Worm (Caenorhabditis elegans) whole organism, L1 larva: ENCODE data around the gene F49H6.17.

Experiments used
- C16A3.4 ChIP-seq: fragments of 150-350 bp; optimal IDR thresholded peaks from 2 replicates; lab custom pipeline; 2014; ENCODE audit warnings: missing biosample characterization, missing genetic modification characterization
- C34B4.2 ChIP-seq: sonication (generic microtip); optimal IDR thresholded peaks from 2 replicates; lab custom pipeline; 2017; ENCODE audit warnings: mild to moderate bottlenecking, missing genetic modification characterization, missing compliant biosample characterization
- F16B12.6 ChIP-seq: fragments of 150-350 bp; optimal IDR thresholded peaks from 2 replicates; lab custom pipeline; 2014; ENCODE audit warnings: missing biosample characterization, missing genetic modification characterization
- Y116A8C.19 ChIP-seq: sonication (generic microtip); optimal IDR thresholded peaks from 2 replicates; lab custom pipeline; 2016; ENCODE audit warnings: missing compliant biosample characterization, missing genetic modification characterization, borderline replicate concordance
- alr-1 ChIP-seq: fragments of 200-800 bp; sonication (Bioruptor generic); optimal IDR thresholded peaks from 2 replicates; lab custom pipeline; 2018; ENCODE audit warnings: borderline replicate concordance, mild to moderate bottlenecking, missing genetic modification characterization, missing compliant biosample characterization
- blmp-1 ChIP-seq: fragments of 150-350 bp; optimal IDR thresholded peaks from 2 replicates; lab custom pipeline; 2014; ENCODE audit warnings: missing biosample characterization, missing genetic modification characterization
- ceh-8 ChIP-seq: fragments of 200-800 bp; sonication (Bioruptor generic); optimal IDR thresholded peaks from 2 replicates; lab custom pipeline; 2018; ENCODE audit warnings: mild to moderate bottlenecking, missing genetic modification characterization, moderate library complexity, missing compliant biosample characterization
- ceh-88 ChIP-seq: fragments of 200-800 bp; sonication (Bioruptor generic); IDR thresholded peaks from 2 replicates; pipeline ENCODE4 v1.3.6; 2022; ENCODE audit warnings: missing genetic modification characterization, missing compliant biosample characterization
- ces-1 ChIP-seq: fragments of 150-350 bp; optimal IDR thresholded peaks from 2 replicates; lab custom pipeline; 2014; ENCODE audit warnings: missing biosample characterization, missing genetic modification reagents, missing genetic modification characterization
- efl-1 ChIP-seq, 4 experiments: fragments of 150-350 bp; optimal IDR thresholded peaks in 3 of 4; peaks in 1 of 4; 1 replicate in 1 of 4; 2 replicates in 3 of 4; lab custom pipeline; 2014; ENCODE audit warnings: missing biosample characterization in 2 of 4, missing genetic modification characterization in 2 of 4, missing genetic modification reagents in 2 of 4
- egl-13 ChIP-seq: sonication (generic microtip); optimal IDR thresholded peaks from 2 replicates; lab custom pipeline; 2016; ENCODE audit warnings: missing genotype, missing genetic modification reagents, missing genetic modification characterization, missing compliant biosample characterization
- elt-2 ChIP-seq: sonication (generic microtip); optimal IDR thresholded peaks from 2 replicates; lab custom pipeline; 2016; ENCODE audit warnings: missing genetic modification characterization, mild to moderate bottlenecking, inconsistent platforms, missing compliant biosample characterization, missing genetic modification reagents
- elt-3 ChIP-seq, 6 experiments: fragments of 150-350 bp in 1 of 6; sonication (generic microtip); optimal IDR thresholded peaks; 2 replicates each; lab custom pipeline; 2017 to 2018; ENCODE audit warnings: missing biosample characterization in 6 of 6, missing genetic modification characterization in 6 of 6, inconsistent platforms in 1 of 6
- ets-5 ChIP-seq: fragments of 200-800 bp; sonication (Bioruptor generic); IDR thresholded peaks from 2 replicates; pipeline ENCODE4 v1.3.6; 2022; ENCODE audit warnings: missing genetic modification characterization, missing compliant biosample characterization
- fkh-10 ChIP-seq: sonication (generic microtip); optimal IDR thresholded peaks from 2 replicates; lab custom pipeline; 2017; ENCODE audit warnings: missing biosample characterization, missing genetic modification reagents, missing genetic modification characterization
- fkh-4 ChIP-seq: sonication (generic microtip); optimal IDR thresholded peaks from 2 replicates; lab custom pipeline; 2016; ENCODE audit warnings: missing compliant biosample characterization, missing genetic modification characterization, borderline replicate concordance
- fkh-8 ChIP-seq: sonication (generic microtip); optimal IDR thresholded peaks from 2 replicates; lab custom pipeline; 2016; ENCODE audit warnings: mild to moderate bottlenecking, missing genetic modification characterization, missing compliant biosample characterization
- grh-1 ChIP-seq: fragments of 200-800 bp; sonication (Bioruptor generic); IDR thresholded peaks from 2 replicates; pipeline ENCODE4 v1.3.6; 2022; ENCODE audit warnings: missing genetic modification reagents, missing genetic modification characterization, missing compliant biosample characterization
- hpl-2 ChIP-seq: fragments of 150-350 bp; optimal IDR thresholded peaks from 2 replicates; lab custom pipeline; 2014; ENCODE audit warnings: missing biosample characterization, missing genetic modification reagents, missing genetic modification characterization
- irx-1 ChIP-seq: sonication (generic microtip); optimal IDR thresholded peaks from 2 replicates; lab custom pipeline; 2016; ENCODE audit warnings: missing genetic modification characterization, missing compliant biosample characterization
- isw-1 ChIP-seq: fragments of 200-800 bp; sonication (Bioruptor generic); IDR thresholded peaks from 2 replicates; pipeline ENCODE4 v1.3.6; 2022; ENCODE audit warnings: missing genetic modification characterization, missing compliant biosample characterization
- jun-1 ChIP-seq: fragments of 150-350 bp; optimal IDR thresholded peaks from 2 replicates; lab custom pipeline; 2014; ENCODE audit warnings: missing biosample characterization, missing genetic modification reagents, missing genetic modification characterization
- lin-14 ChIP-seq: fragments of 200-800 bp; sonication (Bioruptor generic); optimal IDR thresholded peaks from 2 replicates; lab custom pipeline; 2018; ENCODE audit warnings: mild to moderate bottlenecking, missing genetic modification characterization, moderate library complexity, missing compliant biosample characterization
- lin-39 ChIP-seq: fragments of 150-350 bp; optimal IDR thresholded peaks from 2 replicates; lab custom pipeline; 2014; ENCODE audit warnings: missing biosample characterization, missing genetic modification reagents, missing genetic modification characterization
- lsy-2 ChIP-seq, 2 experiments: fragments of 150-350 bp; optimal IDR thresholded peaks; 2 replicates each; lab custom pipeline; 2014; ENCODE audit warnings: missing biosample characterization in 2 of 2, missing genetic modification characterization in 2 of 2
- mdl-1 ChIP-seq, 2 experiments: fragments of 150-350 bp; optimal IDR thresholded peaks; 2 replicates each; lab custom pipeline; 2014 to 2017; ENCODE audit warnings: missing biosample characterization in 2 of 2, missing genetic modification characterization in 2 of 2, inconsistent platforms in 1 of 2
- nhr-20 ChIP-seq: sonication (generic microtip); optimal IDR thresholded peaks from 2 replicates; lab custom pipeline; 2016; ENCODE audit warnings: mild to moderate bottlenecking, missing genetic modification characterization, missing compliant biosample characterization
- nhr-237 ChIP-seq: fragments of 150-350 bp; optimal IDR thresholded peaks from 2 replicates; lab custom pipeline; 2014; ENCODE audit warnings: missing biosample characterization, missing genetic modification characterization
- nhr-47 ChIP-seq: sonication (generic microtip); optimal IDR thresholded peaks from 2 replicates; lab custom pipeline; 2016; ENCODE audit warnings: mild to moderate bottlenecking, missing genetic modification characterization, moderate library complexity, missing compliant biosample characterization
- nhr-71 ChIP-seq: sonication (generic microtip); optimal IDR thresholded peaks from 2 replicates; lab custom pipeline; 2016; ENCODE audit warnings: mild to moderate bottlenecking, missing genetic modification characterization, moderate library complexity, missing compliant biosample characterization
- nhr-76 ChIP-seq: sonication (generic microtip); optimal IDR thresholded peaks from 2 replicates; lab custom pipeline; 2017; ENCODE audit warnings: missing biosample characterization, missing genetic modification characterization
- pag-3 ChIP-seq: sonication (generic microtip); optimal IDR thresholded peaks from 2 replicates; lab custom pipeline; 2017; ENCODE audit warnings: missing genetic modification characterization, mild to moderate bottlenecking, missing compliant biosample characterization, antibody characterized with exemption, borderline replicate concordance; ENCODE audit not compliant: insufficient read depth
- pqm-1 ChIP-seq: sonication (generic microtip); optimal IDR thresholded peaks from 3 replicates; lab custom pipeline; 2017; ENCODE audit warnings: missing biosample characterization, missing genetic modification characterization
- rnt-1 ChIP-seq: sonication (generic microtip); optimal IDR thresholded peaks from 2 replicates; lab custom pipeline; 2016; ENCODE audit warnings: mild to moderate bottlenecking, missing genetic modification characterization, moderate library complexity, missing compliant biosample characterization
- skn-1 ChIP-seq: fragments of 150-350 bp; optimal IDR thresholded peaks from 2 replicates; lab custom pipeline; 2014; ENCODE audit warnings: missing biosample characterization, missing genetic modification characterization
- sptf-1 ChIP-seq: fragments of 150-350 bp; optimal IDR thresholded peaks from 2 replicates; lab custom pipeline; 2014; ENCODE audit warnings: missing biosample characterization, missing genetic modification characterization
- sup-37 ChIP-seq: fragments of 200-800 bp; sonication (Bioruptor generic); optimal IDR thresholded peaks from 2 replicates; lab custom pipeline; 2018; ENCODE audit warnings: mild to moderate bottlenecking, missing genetic modification characterization, missing compliant biosample characterization
- tlp-1 ChIP-seq: fragments of 150-350 bp; optimal IDR thresholded peaks from 2 replicates; lab custom pipeline; 2014; ENCODE audit warnings: missing biosample characterization, missing genetic modification characterization
- unc-62 ChIP-seq: fragments of 150-350 bp; optimal IDR thresholded peaks from 2 replicates; lab custom pipeline; 2014; ENCODE audit warnings: missing biosample characterization, missing genetic modification reagents, missing genetic modification characterization
- vab-15 ChIP-seq: sonication (generic microtip); optimal IDR thresholded peaks from 2 replicates; lab custom pipeline; 2017; ENCODE audit warnings: missing genotype, mild to moderate bottlenecking, missing genetic modification characterization, missing compliant biosample characterization
- xbp-1 ChIP-seq: sonication (generic microtip); optimal IDR thresholded peaks from 2 replicates; lab custom pipeline; 2016; ENCODE audit warnings: missing genetic modification characterization, missing compliant biosample characterization
- zip-4 ChIP-seq: fragments of 200-800 bp; sonication (Bioruptor generic); optimal IDR thresholded peaks from 2 replicates; lab custom pipeline; 2018; ENCODE audit warnings: mild to moderate bottlenecking, missing genetic modification characterization, moderate library complexity, missing compliant biosample characterization

F49H6.17 gene

DNA sequence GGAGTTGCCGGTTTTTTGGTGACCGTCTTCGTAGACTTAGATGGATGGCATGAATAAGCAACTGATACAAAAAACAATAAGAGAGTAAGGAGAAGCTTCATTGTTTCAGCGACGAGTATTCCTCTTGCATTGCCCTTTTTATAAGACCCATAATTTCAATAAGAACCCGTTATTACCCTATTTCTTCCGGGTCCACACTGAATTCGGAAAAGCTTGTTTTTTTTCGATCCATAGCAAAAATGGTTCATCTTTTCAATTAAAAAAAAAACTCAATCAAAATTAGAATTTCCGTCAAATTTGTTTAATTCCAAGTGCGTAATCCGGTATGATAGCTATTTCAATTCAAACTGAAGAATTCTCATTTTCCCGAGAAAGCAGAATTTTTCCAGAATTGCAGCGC is 32.8 kb upstream of the F49H6.17 start, which contains the start of gene Y102A5C.40:
TSS of gene Y102A5C.40 (minus strand) at position 101 of the 400 bp plus-strand sequence.
- TF ChIP-seq isw-1 (GFP tag; lab: Robert Waterston, UW) (no peak), xbp-1 (no peak), hpl-2 (GFP tag; lab: Kevin White, UChicago) (no peak), pqm-1 (tag; lab: Kevin White, UChicago) (no peak)

- TF ChIP-seq vab-15 (tag; lab: Kevin White, UChicago) (no peak), sptf-1 (tag; lab: Kevin White, UChicago) (no peak), egl-13 (tag; lab: Kevin White, UChicago) (no peak), lsy-2 (tag; optimal IDR thresholded peaks at IDR 0.05; lab: Kevin White, UChicago) (no peak), fkh-10 (GFP tag; lab: Kevin White, UChicago) (no peak), nhr-47 (tag; lab: Kevin White, UChicago) (no peak), pag-3 (no peak), C34B4.2 (tag; lab: Kevin White, UChicago) (no peak), nhr-76 (tag; lab: Kevin White, UChicago) (no peak), elt-3 (tag; optimal IDR thresholded peaks at IDR 0.05; lab: Kevin White, UChicago) (no peak), zip-4 (GFP tag; lab: Kevin White, UChicago) (no peak), ceh-8 (GFP tag; lab: Kevin White, UChicago) (no peak), unc-62 (GFP tag; lab: Kevin White, UChicago) (no peak), fkh-4 (tag; lab: Kevin White, UChicago) (no peak)
Observed at ce11 chrV:16987783-16988182, 32.0 kb upstream of the F49H6.17 start.

DNA sequence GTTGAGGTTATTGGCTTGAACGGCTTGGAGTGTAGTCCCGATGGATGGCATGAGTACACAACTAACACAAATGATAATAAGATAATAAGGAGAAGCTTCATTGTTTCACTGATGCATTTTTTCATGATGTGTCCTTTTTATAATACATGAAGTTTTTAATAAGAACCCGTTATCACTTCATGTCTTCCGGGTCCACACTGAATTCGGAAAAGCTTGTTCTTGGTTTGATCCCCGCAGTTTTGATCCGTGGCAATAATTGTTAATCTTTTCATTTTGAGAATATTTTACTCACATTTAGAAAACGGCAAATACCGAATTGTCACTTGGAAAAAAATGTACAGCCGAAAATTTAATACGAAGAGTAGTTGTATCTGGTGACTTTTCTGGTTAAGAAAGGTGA is 31.2 kb upstream of the F49H6.17 start, which contains the start of gene Y102A5C.27:
TSS of gene Y102A5C.27 (minus strand) at position 101 of the 400 bp plus-strand sequence.
- TF ChIP-seq mdl-1 (tag; optimal IDR thresholded peaks at IDR 0.05; lab: Kevin White, UChicago) (no peak), rnt-1 (no peak), ceh-8 (GFP tag; lab: Kevin White, UChicago) (no peak), nhr-20 (tag; lab: Kevin White, UChicago) (no peak), fkh-8 (tag; lab: Kevin White, UChicago) (no peak), blmp-1 (tag; lab: Kevin White, UChicago) (no peak), lin-39 (tag; lab: Kevin White, UChicago) (no peak), nhr-71 (tag; lab: Kevin White, UChicago) (no peak), skn-1 (tag; lab: Kevin White, UChicago) (no peak), isw-1 (GFP tag; lab: Robert Waterston, UW) (no peak), zip-4 (GFP tag; lab: Kevin White, UChicago) (no peak), fkh-10 (GFP tag; lab: Kevin White, UChicago) (no peak), grh-1 (no peak), ces-1 (GFP tag; lab: Kevin White, UChicago) (no peak), sup-37 (GFP tag; lab: Kevin White, UChicago) (no peak), F16B12.6 (tag; lab: Kevin White, UChicago) (no peak), hpl-2 (GFP tag; lab: Kevin White, UChicago) (no peak), ets-5 (GFP tag; lab: Robert Waterston, UW) (no peak)

DNA sequence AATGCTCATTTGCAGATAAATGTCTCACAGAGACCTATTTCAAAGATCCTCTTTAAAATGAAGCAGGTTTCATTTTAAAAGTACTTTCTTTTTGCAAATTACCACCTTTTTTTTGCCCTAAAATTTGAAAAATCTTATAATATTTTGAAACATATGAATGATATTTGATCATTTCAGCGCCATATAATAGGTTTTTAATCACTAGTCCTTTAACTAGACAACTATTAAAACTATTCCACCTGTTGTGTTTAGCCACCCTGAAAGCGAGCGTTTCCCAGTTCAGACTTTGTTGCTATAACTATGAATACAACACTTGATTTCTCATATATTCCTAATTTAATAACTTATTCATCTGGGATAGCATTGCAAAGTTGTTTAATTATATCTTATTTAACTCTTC is 28.1 kb upstream of the F49H6.17 start, which contains the start of gene srz-95:
TSS of gene srz-95 (plus strand) at position 301 of the 400 bp plus-strand sequence.
- no peak for TF ChIP-seq nhr-237 (tag; lab: Kevin White, UChicago)
- no peak for TF ChIP-seq tlp-1 (tag; lab: Kevin White, UChicago)
- TF ChIP-seq C16A3.4 (tag; lab: Kevin White, UChicago): no peak
- no peak for TF ChIP-seq jun-1 (tag; lab: Kevin White, UChicago)
- TF ChIP-seq irx-1 (tag; lab: Kevin White, UChicago): no peak
- no peak for TF ChIP-seq ceh-88 (GFP tag; lab: Robert Waterston, UW)
- no peak for TF ChIP-seq efl-1 (optimal IDR thresholded peaks at IDR 0.05; lab: Kevin White, UChicago)
- TF ChIP-seq efl-1 (GFP tag; optimal IDR thresholded peaks at IDR 0.05 in 1 of 2; lab: Kevin White, UChicago): no peak
- no peak for TF ChIP-seq alr-1 (tag; lab: Kevin White, UChicago)
- TF ChIP-seq Y116A8C.19 (tag; lab: Kevin White, UChicago): no peak
- no peak for TF ChIP-seq lin-14
- TF ChIP-seq pqm-1 (tag; lab: Kevin White, UChicago): no peak
- TF ChIP-seq elt-2 (tag; lab: Kevin White, UChicago): no peak
